Fruit fly (Drosophila melanogaster) Kc167 (cell line): ENCODE data around the gene pll.

ENCODE experiments used
- Myc ChIP-seq: fragments of >200 bp; optimal IDR thresholded peaks from 2 replicates; lab custom pipeline; 2017; ENCODE audit warnings: missing external identifiers
- Sin3A ChIP-seq: fragments of >200 bp; optimal IDR thresholded peaks from 2 replicates; lab custom pipeline; 2018; ENCODE audit warnings: missing external identifiers
- h ChIP-seq: fragments of >200 bp; optimal IDR thresholded peaks from 3 replicates; lab custom pipeline; 2018; ENCODE audit warnings: missing external identifiers
- insv ChIP-seq: fragments of >200 bp; optimal IDR thresholded peaks from 3 replicates; lab custom pipeline; 2018; ENCODE audit warnings: missing external identifiers
- psq ChIP-seq: fragments of >200 bp; optimal IDR thresholded peaks from 2 replicates; lab custom pipeline; 2017; ENCODE audit warnings: missing external identifiers
- ttk ChIP-seq: sonication (Bioruptor generic); optimal IDR thresholded peaks from 2 replicates; lab custom pipeline; 2017; ENCODE audit warnings: missing external identifiers

DNA sequence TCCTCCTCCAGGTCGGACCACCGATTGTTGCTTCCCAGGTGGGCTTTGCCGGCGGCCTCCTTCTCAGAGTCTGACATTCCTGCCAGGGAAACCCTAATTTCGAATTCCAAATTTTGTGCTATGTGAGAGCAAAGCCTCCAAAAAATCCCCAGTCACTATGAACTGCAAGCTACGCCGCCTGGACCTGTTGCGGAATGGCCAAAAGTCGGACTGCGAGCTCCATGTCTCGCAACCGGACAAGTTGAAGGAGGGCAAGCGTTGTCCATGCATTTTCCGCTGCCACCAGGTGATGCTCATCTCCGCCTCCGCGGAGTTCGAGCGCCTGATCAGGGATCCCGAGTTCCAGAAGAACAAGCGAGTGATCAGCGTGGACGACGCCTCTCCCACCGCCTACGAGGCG, 12.3 kb upstream of the pll start, which contains the start of the genes CG14262 and CG14260:
- TF ChIP-seq psq (lab: Kevin White, UChicago), result no peak
- TF ChIP-seq Sin3A (lab: Kevin White, UChicago), result no peak
- TF ChIP-seq h (lab: Kevin White, UChicago), result no peak
- no peak for TF ChIP-seq ttk (lab: Kevin White, UChicago)
- no peak for TF ChIP-seq insv
- TF ChIP-seq Myc (lab: Kevin White, UChicago), result no peak
